Fruit fly (Drosophila melanogaster): ENCODE data around the gene ph-p.

The ph-p gene

dm6 chrX:2076412-2077357, 61.5 kb downstream of the ph-p start, which contains the start of gene CG4025:
Gene CG4025 (plus strand): TSS chrX:2076966.
- no peak for TF ChIP-seq CG8478 (optimal IDR thresholded peaks at IDR 0.05)
- no peak for TF ChIP-seq CTCF (optimal IDR thresholded peaks at IDR 0.05)
